Worm (Caenorhabditis elegans): ENCODE results near the gene nhr-59.
A peak's percentile ranks its signal among the peaks of the same experiment; 100 is the strongest.

Gene nhr-59

DNA sequence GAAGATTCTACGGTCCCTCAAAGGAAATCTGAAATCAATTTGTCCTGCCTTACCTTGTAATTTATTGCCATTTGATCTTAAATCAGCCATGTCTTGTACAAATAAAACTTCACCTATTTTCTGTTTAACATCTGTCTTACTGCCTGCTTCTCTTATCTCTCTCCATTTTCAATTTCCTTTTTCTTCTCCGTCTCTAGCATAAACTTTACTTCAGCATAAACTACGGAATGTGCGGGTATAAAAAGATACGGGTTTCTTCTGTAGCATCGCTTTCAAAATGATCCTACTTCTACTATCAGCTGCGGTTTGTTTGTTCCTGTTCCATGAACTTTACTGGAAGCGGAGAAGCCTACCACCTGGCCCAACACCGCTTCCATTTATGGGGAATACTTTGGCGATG lies 33.3 kb downstream of the nhr-59 start, which contains the start of gene cyp-33C5 (continued):
- TF ChIP-seq F10B5.3 (tag; optimal IDR thresholded peaks at IDR 0.05) = no peak
- TF ChIP-seq T26A8.4 (GFP tag; IDR thresholded peaks at IDR 0.05) = no peak

DNA sequence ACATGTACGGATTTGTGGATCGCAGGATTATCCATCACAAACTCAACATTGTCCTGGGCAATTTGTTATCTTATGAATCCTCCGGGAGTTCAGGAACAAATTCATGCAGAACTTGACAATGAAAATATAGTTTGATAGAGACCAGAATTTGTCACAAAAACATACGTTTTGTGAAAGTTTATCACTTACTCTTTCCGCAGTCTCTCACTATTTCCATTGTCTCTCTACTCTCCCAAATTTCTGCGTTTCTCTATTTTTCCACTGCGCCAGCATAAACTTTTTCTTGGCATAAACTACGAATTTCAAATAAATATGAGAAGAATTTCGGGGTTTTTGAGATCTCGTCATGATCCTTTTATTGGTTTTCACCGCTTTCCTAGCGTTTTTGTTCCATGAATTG lies 35.4 kb downstream of the nhr-59 start, which contains the start of gene cyp-33C3:
TSS of gene cyp-33C3 (plus strand) at position 149 of the 400 bp plus-strand sequence.
- peak; percentile 84 for TF ChIP-seq nhr-28 (tag; optimal IDR thresholded peaks at IDR 0.05)
- peak; percentile 28; the same call in 1 of the 2 replicates for TF ChIP-seq dmd-6 (GFP tag; IDR thresholded peaks at IDR 0.05)
- TF ChIP-seq daf-16 (GFP tag; optimal IDR thresholded peaks at IDR 0.05) = no peak
- peak; percentile 9 for TF ChIP-seq daf-16 (tag; optimal IDR thresholded peaks at IDR 0.05)
- TF ChIP-seq cey-2 (tag; optimal IDR thresholded peaks at IDR 0.05; ENCODE audit: borderline replicate concordance, insufficient read depth) = no peak

DNA sequence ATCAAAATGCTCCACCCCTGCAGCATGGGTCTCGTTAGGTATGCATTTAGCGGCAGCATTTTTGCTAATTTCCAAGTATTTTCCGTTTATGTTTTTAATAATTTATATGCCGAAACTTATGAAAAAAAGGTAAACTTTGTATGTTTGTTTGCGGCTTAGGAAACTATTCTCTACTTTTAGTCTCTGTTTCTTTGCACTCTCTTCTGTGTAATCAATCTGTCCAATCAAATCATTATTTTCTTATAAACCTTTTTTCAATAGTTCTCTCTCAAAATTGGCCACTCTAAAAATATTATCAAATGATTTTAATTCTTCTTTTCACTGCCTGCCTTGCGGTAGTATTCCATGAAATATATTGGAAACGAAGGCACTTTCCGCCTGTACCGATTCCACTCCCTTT lies 40.1 kb downstream of the nhr-59 start:
- TF ChIP-seq dve-1 (tag; optimal IDR thresholded peaks at IDR 0.05; ENCODE audit: insufficient read depth) (peak; percentile 14), F37D6.2 (tag; optimal IDR thresholded peaks at IDR 0.05) (no peak), daf-16 (GFP tag; optimal IDR thresholded peaks at IDR 0.05) (no peak), daf-16 (tag; optimal IDR thresholded peaks at IDR 0.05) (peak; percentile 37), unc-62 (GFP tag; optimal IDR thresholded peaks at IDR 0.05 in 1 of 2) (peak in 1 of 2 experiments; percentile 28), unc-62 (tag; optimal IDR thresholded peaks at IDR 0.05) (no peak), php-3 (GFP tag; IDR thresholded peaks at IDR 0.05) (no peak), arid-1 (GFP tag; conservative IDR thresholded peaks at IDR 0.05) (no peak), nhr-28 (tag; optimal IDR thresholded peaks at IDR 0.05) (peak; percentile 28)

DNA sequence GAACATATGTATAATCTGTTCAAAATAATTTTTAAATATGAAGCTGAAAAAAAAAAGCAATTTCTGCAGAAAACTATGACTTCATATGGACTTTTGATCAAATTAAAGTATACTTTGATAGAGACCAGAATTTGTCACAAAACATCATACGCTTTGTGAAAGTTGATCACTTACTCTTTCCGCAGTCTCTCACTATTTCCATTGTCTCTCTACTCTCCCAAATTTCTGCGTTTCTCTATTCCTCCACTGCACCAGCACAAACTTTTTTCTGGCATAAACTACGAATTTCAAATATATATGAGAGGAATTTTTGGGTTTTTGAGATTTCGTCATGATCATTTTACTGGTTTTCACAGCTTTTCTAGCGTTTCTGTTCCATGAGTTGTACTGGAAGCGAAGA lies 42.2 kb downstream of the nhr-59 start, which contains the start of gene cyp-33C4:
TSS of gene cyp-33C4 (plus strand) at position 293 of the 400 bp plus-strand sequence.
- no peak for TF ChIP-seq daf-16 (GFP tag; optimal IDR thresholded peaks at IDR 0.05)
- TF ChIP-seq daf-16 (tag; optimal IDR thresholded peaks at IDR 0.05) = peak; percentile 10
- TF ChIP-seq duxl-1 (tag; optimal IDR thresholded peaks at IDR 0.05; ENCODE audit: poor library complexity) = no peak
- TF ChIP-seq F37D6.2 (tag; optimal IDR thresholded peaks at IDR 0.05) = no peak
- no peak for TF ChIP-seq tag-97 (GFP tag; IDR thresholded peaks at IDR 0.05)
- TF ChIP-seq nhr-102 (tag; optimal IDR thresholded peaks at IDR 0.05) = peak; percentile 8
- TF ChIP-seq pqm-1 (tag; optimal IDR thresholded peaks at IDR 0.05) = peak; percentile 5
- TF ChIP-seq lin-13 (GFP tag; optimal IDR thresholded peaks at IDR 0.05) = no peak
- TF ChIP-seq unc-39 (tag; optimal IDR thresholded peaks at IDR 0.05) = no peak
- TF ChIP-seq lin-29 (GFP tag; IDR thresholded peaks at IDR 0.05) = no peak
- TF ChIP-seq nhr-28 (tag; optimal IDR thresholded peaks at IDR 0.05) = peak; percentile 91
- TF ChIP-seq hlh-11 (tag; optimal IDR thresholded peaks at IDR 0.05) = peak; percentile 52
- TF ChIP-seq mdl-1 (tag; optimal IDR thresholded peaks at IDR 0.05) = no peak
- no peak for TF ChIP-seq zfp-3 (GFP tag; conservative IDR thresholded peaks at IDR 0.05)
- no peak for TF ChIP-seq zip-11 (GFP tag; IDR thresholded peaks at IDR 0.05)
- TF ChIP-seq hmg-1.1 (GFP tag; IDR thresholded peaks at IDR 0.05) = no peak
- TF ChIP-seq nhr-48 (tag; optimal IDR thresholded peaks at IDR 0.05) = no peak
- no peak for TF ChIP-seq nhr-111 (GFP tag; optimal IDR thresholded peaks at IDR 0.05)
- no peak for TF ChIP-seq ceh-32 (tag; optimal IDR thresholded peaks at IDR 0.05; ENCODE audit: poor library complexity)
- TF ChIP-seq ZK546.5 (tag; optimal IDR thresholded peaks at IDR 0.05) = no peak
- peak; percentile 32 for TF ChIP-seq hlh-30 (tag; optimal IDR thresholded peaks at IDR 0.05; ENCODE audit: insufficient read depth)
- peak; percentile 19 for TF ChIP-seq mep-1 (tag; optimal IDR thresholded peaks at IDR 0.05)
- peak; percentile 34 for TF ChIP-seq dve-1 (tag; optimal IDR thresholded peaks at IDR 0.05; ENCODE audit: insufficient read depth)
- TF ChIP-seq lir-3 (tag; optimal IDR thresholded peaks at IDR 0.05) = no peak
- TF ChIP-seq nhr-25 (tag; optimal IDR thresholded peaks at IDR 0.05; ENCODE audit: borderline replicate concordance, insufficient read depth) = no peak
- TF ChIP-seq ama-1 (optimal IDR thresholded peaks at IDR 0.05) = no peak
- TF ChIP-seq F44E2.7 (GFP tag; IDR thresholded peaks at IDR 0.05) = no peak
- TF ChIP-seq unc-62 (GFP tag; optimal IDR thresholded peaks at IDR 0.05 in 1 of 2) = peak in 1 of 2 experiments; percentile 35
- TF ChIP-seq unc-62 (tag; optimal IDR thresholded peaks at IDR 0.05) = no peak
- no peak for TF ChIP-seq mxl-3 (GFP tag; optimal IDR thresholded peaks at IDR 0.05)
- TF ChIP-seq R02D3.7 (tag; optimal IDR thresholded peaks at IDR 0.05) = no peak
- no peak for TF ChIP-seq nhr-11 (tag; optimal IDR thresholded peaks at IDR 0.05)
- TF ChIP-seq egl-27 (tag; optimal IDR thresholded peaks at IDR 0.05) = no peak
- TF ChIP-seq dmd-6 (GFP tag; IDR thresholded peaks at IDR 0.05) = peak; percentile 75
- TF ChIP-seq zfp-2 (tag; optimal IDR thresholded peaks at IDR 0.05) = no peak
- TF ChIP-seq nhr-76 (tag; optimal IDR thresholded peaks at IDR 0.05) = no peak
- no peak for TF ChIP-seq T20F7.1 (GFP tag; optimal IDR thresholded peaks at IDR 0.05)
- peak; percentile 14 for TF ChIP-seq nhr-77 (tag; optimal IDR thresholded peaks at IDR 0.05)
- no peak for TF ChIP-seq daf-8 (GFP tag; IDR thresholded peaks at IDR 0.05)
